Worm (Caenorhabditis elegans) whole organism, mixed stage, embryonic: Measurements from ENCODE around the gene rog-1.

Experiments used
- ceh-83 ChIP-seq: fragments of 200-800 bp; sonication (Bioruptor generic); optimal IDR thresholded peaks from 2 replicates; lab custom pipeline; 2018; ENCODE audit warnings: mild to moderate bottlenecking, missing genetic modification characterization, missing compliant biosample characterization
- elt-1 ChIP-seq: sonication (generic microtip); optimal IDR thresholded peaks from 2 replicates; lab custom pipeline; 2017; ENCODE audit warnings: missing genetic modification characterization, mild to moderate bottlenecking, missing compliant biosample characterization, antibody characterized with exemption, moderate library complexity, borderline replicate concordance; ENCODE audit not compliant: insufficient read depth
- lin-13 ChIP-seq: fragments of 150-350 bp; optimal IDR thresholded peaks from 2 replicates; lab custom pipeline; 2014; ENCODE audit warnings: missing biosample characterization, missing genetic modification characterization
- lsy-2 ChIP-seq: fragments of 150-350 bp; optimal IDR thresholded peaks from 2 replicates; lab custom pipeline; 2014; ENCODE audit warnings: missing biosample characterization, missing genetic modification characterization
- nhr-2 ChIP-seq: fragments of 150-350 bp; optimal IDR thresholded peaks from 2 replicates; lab custom pipeline; 2014; ENCODE audit warnings: missing biosample characterization, missing genetic modification characterization
- nhr-28 ChIP-seq: fragments of 150-350 bp; optimal IDR thresholded peaks from 2 replicates; lab custom pipeline; 2014; ENCODE audit warnings: missing biosample characterization, missing genetic modification characterization
- nhr-76 ChIP-seq: sonication (generic microtip); optimal IDR thresholded peaks from 2 replicates; lab custom pipeline; 2017; ENCODE audit warnings: missing biosample characterization, missing genetic modification characterization
- pha-4 ChIP-seq: fragments of 150-350 bp; optimal IDR thresholded peaks from 2 replicates; lab custom pipeline; 2018; ENCODE audit warnings: missing biosample characterization, missing genetic modification reagents, missing genetic modification characterization
- sptf-1 ChIP-seq: sonication (generic microtip); optimal IDR thresholded peaks from 2 replicates; lab custom pipeline; 2017; ENCODE audit warnings: mild to moderate bottlenecking, missing genetic modification characterization, moderate library complexity, missing compliant biosample characterization
- unc-39 ChIP-seq: fragments of 150-350 bp; optimal IDR thresholded peaks from 2 replicates; lab custom pipeline; 2014; ENCODE audit warnings: missing biosample characterization, missing genetic modification characterization
- unc-62 ChIP-seq: fragments of 150-350 bp; optimal IDR thresholded peaks from 2 replicates; lab custom pipeline; 2014; ENCODE audit warnings: missing biosample characterization, missing genetic modification reagents, missing genetic modification characterization

ce11 chrII:1343748-1344147 lies 31.0 kb downstream of the rog-1 start:
- TF ChIP-seq nhr-2 (no peak), elt-1 (tag; lab: Kevin White, UChicago) (no peak), lin-13 (tag; lab: Kevin White, UChicago) (no peak), nhr-28 (tag; lab: Kevin White, UChicago) (no peak), pha-4 (tag; lab: Kevin White, UChicago) (no peak), nhr-76 (no peak), unc-39 (tag; lab: Kevin White, UChicago) (no peak), sptf-1 (tag; lab: Kevin White, UChicago) (no peak), lsy-2 (no peak), ceh-83 (GFP tag; lab: Kevin White, UChicago) (no peak), unc-62 (GFP tag; lab: Kevin White, UChicago) (no peak)
